Worm (Caenorhabditis elegans) whole organism, L2 larva: ENCODE measurements around the gene trmt-10A.

Experiments
- C34F6.9 ChIP-seq: fragments of 150-350 bp; optimal IDR thresholded peaks from 2 replicates; lab custom pipeline; 2014; ENCODE audit warnings: missing biosample characterization, missing genetic modification characterization
- lsy-2 ChIP-seq, 2 experiments: fragments of 150-350 bp in 1 of 2; sonication (generic microtip) in 1 of 2; optimal IDR thresholded peaks; 2 replicates each; lab custom pipeline; 2014 to 2017; ENCODE audit warnings: missing biosample characterization in 2 of 2, missing genetic modification characterization in 2 of 2
- mbf-1 ChIP-seq: sonication (generic microtip); optimal IDR thresholded peaks from 2 replicates; lab custom pipeline; 2017; ENCODE audit warnings: missing biosample characterization, missing genetic modification characterization
- nhr-77 ChIP-seq: fragments of 150-350 bp; optimal IDR thresholded peaks from 2 replicates; lab custom pipeline; 2014; ENCODE audit warnings: missing biosample characterization, missing genetic modification characterization

ce11 chrIV:9933580-9933979, 1.6 kb upstream of the trmt-10A start, which contains the start of gene spe-29:
- no peak for TF ChIP-seq nhr-77 (tag; lab: Kevin White, UChicago)
- no peak for TF ChIP-seq lsy-2 (tag; optimal IDR thresholded peaks at IDR 0.05; lab: Kevin White, UChicago)
- TF ChIP-seq mbf-1 (tag; lab: Kevin White, UChicago) = no peak
- no peak for TF ChIP-seq C34F6.9 (tag; lab: Kevin White, UChicago)
